Worm (Caenorhabditis elegans) whole organism, early embryonic: Measurements from ENCODE around the gene T23B5.6.

ENCODE experiments used
- B0310.2 ChIP-seq: sonication (generic microtip); optimal IDR thresholded peaks from 2 replicates; lab custom pipeline; 2016; ENCODE audit warnings: mild to moderate bottlenecking, missing genetic modification characterization, missing compliant biosample characterization
- F13C5.2 ChIP-seq: sonication (generic microtip); optimal IDR thresholded peaks from 2 replicates; lab custom pipeline; 2017; ENCODE audit warnings: mild to moderate bottlenecking, missing genetic modification characterization, inconsistent platforms, missing compliant biosample characterization
- aly-1 ChIP-seq: sonication (generic microtip); optimal IDR thresholded peaks from 2 replicates; lab custom pipeline; 2016; ENCODE audit warnings: missing genetic modification characterization, missing compliant biosample characterization
- ama-1 ChIP-seq: fragments of 150-350 bp; optimal IDR thresholded peaks from 2 replicates; lab custom pipeline; 2014
- ceh-13 ChIP-seq: fragments of 200-800 bp; sonication (Bioruptor generic); optimal IDR thresholded peaks from 2 replicates; lab custom pipeline; 2018; ENCODE audit warnings: mild to moderate bottlenecking, missing genetic modification characterization, missing compliant biosample characterization
- ceh-36 ChIP-seq: sonication (generic microtip); optimal IDR thresholded peaks from 2 replicates; lab custom pipeline; 2016; ENCODE audit warnings: missing genetic modification characterization, inconsistent platforms, missing compliant biosample characterization
- ets-7 ChIP-seq: sonication (generic microtip); optimal IDR thresholded peaks from 2 replicates; lab custom pipeline; 2016; ENCODE audit warnings: missing genotype, missing genetic modification characterization, missing compliant biosample characterization
- flt-1 ChIP-seq: fragments of 200-800 bp; sonication (Bioruptor generic); IDR thresholded peaks from 2 replicates; pipeline ENCODE4 v1.3.6; 2022; ENCODE audit warnings: missing genetic modification characterization, missing compliant biosample characterization
- hmbx-1 ChIP-seq: sonication (generic microtip); optimal IDR thresholded peaks from 2 replicates; lab custom pipeline; 2016; ENCODE audit warnings: mild to moderate bottlenecking, missing genetic modification characterization, missing compliant biosample characterization
- hmg-4 ChIP-seq: fragments of 200-800 bp; sonication (Bioruptor generic); optimal IDR thresholded peaks from 2 replicates; lab custom pipeline; 2018; ENCODE audit warnings: mild to moderate bottlenecking, missing genetic modification characterization, missing compliant biosample characterization
- hnd-1 ChIP-seq: sonication (generic microtip); optimal IDR thresholded peaks from 2 replicates; lab custom pipeline; 2016; ENCODE audit warnings: missing genetic modification characterization, missing compliant biosample characterization
- pes-1 ChIP-seq: fragments of 200-800 bp; sonication (Bioruptor generic); IDR thresholded peaks from 2 replicates; pipeline ENCODE4 v1.3.6; 2022; ENCODE audit warnings: missing genetic modification reagents, missing genetic modification characterization, missing compliant biosample characterization
- scrt-1 ChIP-seq: fragments of 200-800 bp; sonication (Bioruptor generic); IDR thresholded peaks from 2 replicates; pipeline ENCODE4 v1.3.6; 2022; ENCODE audit warnings: missing genetic modification characterization, missing compliant biosample characterization
- sea-1 ChIP-seq: fragments of 200-800 bp; sonication (Bioruptor generic); conservative IDR thresholded peaks from 2 replicates; pipeline ENCODE4 v1.3.6; 2022; ENCODE audit warnings: missing genetic modification characterization, missing compliant biosample characterization
- tbx-11 ChIP-seq: fragments of 200-800 bp; sonication (Bioruptor generic); IDR thresholded peaks from 2 replicates; pipeline ENCODE4 v1.3.6; 2022; ENCODE audit warnings: missing genetic modification characterization, missing compliant biosample characterization
- tbx-37 ChIP-seq: fragments of 200-800 bp; sonication (Bioruptor generic); conservative IDR thresholded peaks from 2 replicates; pipeline ENCODE4 v1.3.6; 2022; ENCODE audit warnings: missing genetic modification reagents, missing genetic modification characterization, missing compliant biosample characterization
- tra-4 ChIP-seq: sonication (generic microtip); optimal IDR thresholded peaks from 2 replicates; lab custom pipeline; 2017; ENCODE audit warnings: missing genetic modification characterization, missing compliant biosample characterization

The T23B5.6 gene

DNA sequence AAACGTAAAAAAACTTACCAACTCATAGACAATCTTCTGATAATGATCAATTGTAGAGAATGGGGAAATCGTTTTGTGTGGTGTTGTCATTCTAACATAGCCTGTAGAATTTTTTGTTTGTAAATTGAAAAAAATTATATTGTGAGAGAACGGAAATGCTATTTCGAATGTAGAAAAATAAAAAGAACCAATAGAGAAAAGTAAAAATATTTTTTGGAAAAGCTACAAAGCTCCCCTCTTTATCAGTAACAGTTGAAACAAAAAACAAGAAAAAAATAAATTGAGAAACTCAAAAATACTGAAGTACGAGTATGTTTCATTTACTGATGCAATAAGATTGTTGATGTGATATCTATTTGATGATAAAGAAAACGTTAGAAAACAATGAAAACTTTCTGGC lies 34.6 kb upstream of the T23B5.6 start, which contains the start of gene C27D8.3:
TSS of gene C27D8.3 (minus strand) at position 101 of the 400 bp plus-strand sequence.
- no peak for TF ChIP-seq tbx-37 (GFP tag; lab: Robert Waterston, UW)
- TF ChIP-seq scrt-1 (GFP tag; lab: Robert Waterston, UW): no peak
- TF ChIP-seq hnd-1 (tag; lab: Kevin White, UChicago): no peak
- no peak for TF ChIP-seq hmg-4 (GFP tag; lab: Kevin White, UChicago)
- no peak for TF ChIP-seq tra-4 (tag; lab: Kevin White, UChicago)
- no peak for TF ChIP-seq B0310.2 (tag; lab: Kevin White, UChicago)
- TF ChIP-seq pes-1 (GFP tag; lab: Robert Waterston, UW): no peak
- no peak for TF ChIP-seq hmbx-1 (tag; lab: Kevin White, UChicago)
- TF ChIP-seq tbx-11: no peak
- TF ChIP-seq aly-1 (tag; lab: Kevin White, UChicago): no peak
- TF ChIP-seq ama-1 (lab: Kevin White, UChicago): no peak
- TF ChIP-seq flt-1 (GFP tag; lab: Robert Waterston, UW): no peak
- no peak for TF ChIP-seq sea-1 (GFP tag; lab: Robert Waterston, UW)
- TF ChIP-seq F13C5.2 (tag; lab: Kevin White, UChicago): no peak
- no peak for TF ChIP-seq ceh-36 (tag; lab: Kevin White, UChicago)
- no peak for TF ChIP-seq ets-7 (tag; lab: Kevin White, UChicago)
- TF ChIP-seq ceh-13 (GFP tag; lab: Kevin White, UChicago): no peak

DNA sequence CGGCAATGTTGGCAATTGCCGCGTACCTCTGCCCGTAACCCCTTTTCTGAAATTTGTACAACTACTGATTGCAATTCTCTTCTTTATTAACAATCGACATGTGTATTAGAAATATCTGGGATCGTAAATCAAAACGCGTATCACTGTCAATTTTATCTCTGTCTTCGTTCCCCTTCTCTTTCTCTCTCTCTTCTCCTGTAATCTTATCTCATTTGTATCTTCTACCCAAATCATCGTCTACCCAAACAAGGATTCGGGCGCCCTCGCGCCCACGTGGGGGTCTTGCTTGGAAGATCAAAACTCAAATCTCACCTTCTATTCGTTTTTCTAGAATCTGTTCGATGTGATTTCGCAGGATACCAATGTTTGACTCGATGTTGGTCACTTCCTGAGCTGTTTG lies 34.0 kb upstream of the T23B5.6 start, which contains the start of gene C27D8.2:
TSS of gene C27D8.2 (plus strand) at position 222 of the 400 bp plus-strand sequence.
- TF ChIP-seq tra-4 (tag; lab: Kevin White, UChicago) (no peak), scrt-1 (GFP tag; lab: Robert Waterston, UW) (no peak), F13C5.2 (tag; lab: Kevin White, UChicago) (no peak), ama-1 (lab: Kevin White, UChicago) (no peak), pes-1 (GFP tag; lab: Robert Waterston, UW) (no peak), ets-7 (tag; lab: Kevin White, UChicago) (no peak), flt-1 (GFP tag; lab: Robert Waterston, UW) (no peak), hnd-1 (tag; lab: Kevin White, UChicago) (no peak), ceh-13 (GFP tag; lab: Kevin White, UChicago) (no peak)

DNA sequence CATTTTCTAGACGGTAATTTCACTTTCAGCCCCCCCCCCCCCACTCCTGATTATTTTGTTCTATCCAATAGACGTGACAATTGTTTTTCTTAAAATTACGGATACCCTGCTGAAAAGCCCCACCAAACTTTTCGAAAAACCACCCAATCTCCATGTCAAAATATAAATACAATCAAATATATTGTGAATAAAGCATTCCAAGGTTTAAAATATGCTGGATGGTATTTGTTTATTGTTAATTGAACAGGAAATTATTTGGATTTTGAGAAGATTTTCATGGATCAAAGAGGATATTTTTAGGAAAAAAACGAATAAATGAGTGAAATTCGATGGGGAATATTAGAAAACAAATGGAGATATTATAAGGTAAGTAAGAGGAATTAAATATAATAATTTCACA lies 26.8 kb upstream of the T23B5.6 start, which contains the start of gene C27D8.4:
TSS of gene C27D8.4 (plus strand) at position 301 of the 400 bp plus-strand sequence.
- TF ChIP-seq flt-1 (GFP tag; lab: Robert Waterston, UW): no peak
- no peak for TF ChIP-seq tra-4 (tag; lab: Kevin White, UChicago)

DNA sequence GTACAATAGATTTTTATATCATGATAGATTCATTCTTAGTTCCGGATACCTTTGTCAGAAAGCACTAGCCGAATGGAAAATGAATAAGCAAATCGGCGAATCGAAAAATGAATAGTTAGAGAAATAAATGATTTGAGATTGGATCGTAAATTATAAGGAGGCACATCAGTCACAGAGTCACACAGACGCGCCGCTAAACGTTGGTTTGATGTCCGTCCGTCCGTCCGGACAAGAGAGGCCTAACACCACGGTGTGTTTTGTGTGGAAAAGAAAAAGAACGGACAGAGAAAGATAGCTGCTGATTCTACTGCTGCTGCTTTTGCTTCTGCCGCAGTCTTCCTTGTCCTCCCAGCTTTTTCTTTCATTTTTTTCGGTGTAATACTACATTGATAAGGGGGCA lies 23.9 kb upstream of the T23B5.6 start:
- TF ChIP-seq pes-1 (GFP tag; lab: Robert Waterston, UW) (no peak), F13C5.2 (tag; lab: Kevin White, UChicago) (no peak), flt-1 (GFP tag; lab: Robert Waterston, UW) (no peak), ets-7 (tag; lab: Kevin White, UChicago) (no peak), tbx-37 (GFP tag; lab: Robert Waterston, UW) (no peak), ama-1 (lab: Kevin White, UChicago) (no peak), ceh-13 (GFP tag; lab: Kevin White, UChicago) (no peak), hmbx-1 (tag; lab: Kevin White, UChicago) (no peak), scrt-1 (GFP tag; lab: Robert Waterston, UW) (no peak), hnd-1 (tag; lab: Kevin White, UChicago) (no peak), sea-1 (GFP tag; lab: Robert Waterston, UW) (no peak), ceh-36 (tag; lab: Kevin White, UChicago) (no peak), hmg-4 (GFP tag; lab: Kevin White, UChicago) (no peak), tbx-11 (no peak), aly-1 (tag; lab: Kevin White, UChicago) (no peak)

DNA sequence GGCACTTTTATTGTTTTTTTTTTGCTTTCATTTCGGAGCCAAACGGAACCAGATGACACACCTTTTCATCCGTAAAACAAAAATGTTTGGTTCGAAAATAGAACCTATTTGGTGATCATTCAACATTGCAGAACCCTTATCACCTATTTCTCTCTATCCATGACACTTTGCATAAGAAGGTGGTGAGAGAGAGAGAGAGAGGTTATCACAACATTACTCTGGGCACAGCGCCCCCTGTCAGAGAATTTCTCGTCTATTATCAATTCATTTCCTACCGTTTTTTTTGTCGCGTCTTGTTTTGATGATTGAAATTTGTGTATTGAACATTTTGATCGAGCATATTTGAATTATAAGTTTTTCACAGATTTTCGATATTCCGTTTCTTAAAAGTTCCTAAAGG lies 23.2 kb upstream of the T23B5.6 start:
- TF ChIP-seq flt-1 (GFP tag; lab: Robert Waterston, UW) (no peak), sea-1 (GFP tag; lab: Robert Waterston, UW) (no peak), hmbx-1 (tag; lab: Kevin White, UChicago) (no peak), B0310.2 (tag; lab: Kevin White, UChicago) (no peak)

DNA sequence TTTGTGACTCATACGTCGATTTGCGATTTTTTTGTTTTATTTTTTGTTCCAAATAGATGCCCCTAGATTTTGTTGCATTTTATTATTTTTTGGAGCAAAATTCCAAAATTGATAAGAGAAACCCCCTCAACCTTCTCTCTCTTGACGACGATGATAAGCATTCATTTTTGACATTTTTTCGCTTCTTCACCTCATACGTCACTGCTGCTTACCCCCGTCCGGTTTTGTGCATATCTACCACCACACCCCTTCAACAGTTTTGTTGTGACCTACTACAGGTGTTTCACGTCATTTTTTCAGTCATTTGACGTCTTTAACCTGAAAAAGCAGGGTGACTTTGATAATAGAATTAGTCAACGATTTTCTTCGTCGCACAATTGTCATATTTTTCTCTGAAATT lies 21.8 kb upstream of the T23B5.6 start:
- TF ChIP-seq sea-1 (GFP tag; lab: Robert Waterston, UW) (no peak), hmbx-1 (tag; lab: Kevin White, UChicago) (no peak), hnd-1 (tag; lab: Kevin White, UChicago) (no peak), hmg-4 (GFP tag; lab: Kevin White, UChicago) (no peak), tbx-11 (no peak), tbx-37 (GFP tag; lab: Robert Waterston, UW) (no peak), scrt-1 (GFP tag; lab: Robert Waterston, UW) (no peak)

DNA sequence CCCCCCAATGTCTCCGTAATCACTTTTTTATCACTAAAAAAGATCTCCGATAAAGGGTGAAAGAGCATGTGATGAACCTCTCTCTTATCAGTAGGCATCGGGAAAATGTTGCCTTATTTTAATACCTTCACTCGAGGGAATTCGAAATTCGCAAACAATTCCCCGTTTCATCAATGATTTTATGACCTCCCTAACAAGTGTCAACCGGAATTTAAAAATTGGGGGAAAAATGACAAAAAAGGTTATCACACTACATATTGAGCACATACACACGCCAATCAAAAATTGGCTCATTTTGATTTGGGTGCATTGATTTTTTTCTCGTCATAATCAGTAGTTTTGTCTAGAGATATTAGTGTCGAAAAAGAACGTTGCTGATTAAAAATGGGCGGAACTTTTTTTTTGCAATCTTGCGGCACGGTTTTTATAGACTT lies 12.7 kb upstream of the T23B5.6 start:
- TF ChIP-seq tbx-11 (no peak), sea-1 (GFP tag; lab: Robert Waterston, UW) (0 out of 2 replicates have a peak, but pooled peaks have one; percentile 31)

DNA sequence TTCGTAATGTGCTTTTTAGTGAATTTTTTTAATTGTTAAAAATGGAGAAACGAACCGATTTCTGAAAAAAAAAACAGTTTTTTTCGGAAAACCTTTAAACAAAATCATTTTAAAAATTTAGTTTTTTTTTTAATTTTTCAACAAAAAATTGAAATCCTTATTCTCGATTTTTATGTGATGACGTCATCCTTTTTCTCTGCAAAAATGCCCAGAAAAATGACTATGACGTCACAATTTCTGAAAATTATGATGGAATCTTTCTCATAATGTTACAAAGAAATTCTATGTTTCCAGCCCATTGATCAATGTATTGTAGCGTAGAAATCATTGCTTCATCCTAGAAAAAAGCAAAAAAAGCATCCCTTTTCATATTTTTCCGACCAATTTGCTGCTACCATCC lies 12.3 kb upstream of the T23B5.6 start:
- TF ChIP-seq ama-1 (lab: Kevin White, UChicago): no peak
- TF ChIP-seq pes-1 (GFP tag; lab: Robert Waterston, UW): no peak
- TF ChIP-seq ceh-13 (GFP tag; lab: Kevin White, UChicago): no peak
- no peak for TF ChIP-seq sea-1 (GFP tag; lab: Robert Waterston, UW)
- TF ChIP-seq hmbx-1 (tag; lab: Kevin White, UChicago): no peak
- TF ChIP-seq aly-1 (tag; lab: Kevin White, UChicago): no peak
- TF ChIP-seq F13C5.2 (tag; lab: Kevin White, UChicago): no peak
- no peak for TF ChIP-seq ets-7 (tag; lab: Kevin White, UChicago)
- TF ChIP-seq scrt-1 (GFP tag; lab: Robert Waterston, UW): no peak
- no peak for TF ChIP-seq tbx-37 (GFP tag; lab: Robert Waterston, UW)
- TF ChIP-seq hmg-4 (GFP tag; lab: Kevin White, UChicago): no peak
- TF ChIP-seq tbx-11: no peak
- no peak for TF ChIP-seq flt-1 (GFP tag; lab: Robert Waterston, UW)
